Fruit fly (Drosophila melanogaster) whole organism, adult: ENCODE measurements around the gene Ocho.

Source experiments
- CG12768 ChIP-seq: fragments of 200-800 bp; sonication (Bioruptor generic); optimal IDR thresholded peaks from 2 replicates; lab custom pipeline; 2017; ENCODE audit warnings: missing biosample characterization, missing genetic modification characterization, mild to moderate bottlenecking, moderate library complexity, missing genetic modification reagents
- cic ChIP-seq: fragments of 200-800 bp; sonication (Bioruptor generic); optimal IDR thresholded peaks from 2 replicates; lab custom pipeline; 2017; ENCODE audit warnings: missing biosample characterization, mild to moderate bottlenecking, missing genetic modification characterization, moderate library complexity
- toe ChIP-seq: fragments of 200-800 bp; sonication (Bioruptor generic); optimal IDR thresholded peaks from 2 replicates; lab custom pipeline; 2016; ENCODE audit warnings: missing biosample characterization, missing genetic modification characterization

DNA sequence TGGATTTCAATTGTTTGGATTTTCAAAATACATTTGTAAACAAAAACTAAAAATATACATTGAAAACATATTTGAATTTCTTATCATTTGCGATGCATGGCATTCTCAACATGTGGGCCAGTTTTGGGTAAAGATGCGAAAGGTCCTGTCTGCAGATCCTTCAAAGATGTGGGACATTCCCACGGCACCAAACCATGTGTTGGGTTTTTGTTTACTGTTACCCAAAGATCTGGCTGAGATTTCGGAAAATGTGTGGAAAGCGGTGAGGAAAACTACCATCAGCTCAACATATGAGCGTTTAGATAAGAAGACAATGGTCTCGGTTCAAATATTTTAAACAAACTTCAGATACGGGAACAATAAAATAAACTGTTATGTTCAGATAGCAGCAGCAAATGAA, 1.4 kb downstream of the Ocho start:
- TF ChIP-seq toe (no peak), CG12768 (GFP tag; lab: Kevin White, UChicago) (no peak), cic (GFP tag; lab: Kevin White, UChicago) (no peak)
